Worm (Caenorhabditis elegans): ENCODE results near the gene attf-2.
A peak's percentile ranks its signal among the peaks of the same experiment; 100 is the strongest.

The attf-2 gene

ce11 chrV:7216016-7216415 lies 20.1 kb upstream of the attf-2 start:
- TF ChIP-seq him-1 (tag; optimal IDR thresholded peaks at IDR 0.05): peak; percentile 24
- no peak for TF ChIP-seq dao-5 (tag; optimal IDR thresholded peaks at IDR 0.05)
- TF ChIP-seq W03F9.2 (tag; optimal IDR thresholded peaks at IDR 0.05): no peak

- TF ChIP-seq him-1 (tag; optimal IDR thresholded peaks at IDR 0.05) (no peak), W03F9.2 (tag; optimal IDR thresholded peaks at IDR 0.05) (no peak), dao-5 (tag; optimal IDR thresholded peaks at IDR 0.05) (no peak)
These were observed 18.9 kb upstream of the attf-2 start, which contains the start of gene soap-1 for ce11 chrV:7214802-7215201. soap-1 (minus strand) TSS chrV:7214902.

- TF ChIP-seq W03F9.2 (tag; optimal IDR thresholded peaks at IDR 0.05) (no peak), him-1 (tag; optimal IDR thresholded peaks at IDR 0.05) (no peak), dao-5 (tag; optimal IDR thresholded peaks at IDR 0.05) (no peak)
These were observed 13.1 kb upstream of the attf-2 start for ce11 chrV:7209001-7209400.

ce11 chrV:7201353-7201752 lies 5.4 kb upstream of the attf-2 start:
- TF ChIP-seq dao-5 (tag; optimal IDR thresholded peaks at IDR 0.05) (no peak), him-1 (tag; optimal IDR thresholded peaks at IDR 0.05) (no peak), W03F9.2 (tag; optimal IDR thresholded peaks at IDR 0.05) (no peak)

- TF ChIP-seq W03F9.2 (tag; optimal IDR thresholded peaks at IDR 0.05) (no peak), dao-5 (tag; optimal IDR thresholded peaks at IDR 0.05) (no peak), him-1 (tag; optimal IDR thresholded peaks at IDR 0.05) (no peak)
These were observed 4.0 kb upstream of the attf-2 start, which contains the start of gene F09G2.1 for ce11 chrV:7199932-7200331. F09G2.1 (plus strand) TSS chrV:7200232.

ce11 chrV:7199077-7199476 lies 3.1 kb upstream of the attf-2 start:
- TF ChIP-seq W03F9.2 (tag; optimal IDR thresholded peaks at IDR 0.05) (no peak), dao-5 (tag; optimal IDR thresholded peaks at IDR 0.05) (no peak), him-1 (tag; optimal IDR thresholded peaks at IDR 0.05) (no peak)

- TF ChIP-seq him-1 (tag; optimal IDR thresholded peaks at IDR 0.05) (no peak), dao-5 (tag; optimal IDR thresholded peaks at IDR 0.05) (no peak), W03F9.2 (tag; optimal IDR thresholded peaks at IDR 0.05) (no peak)
These were observed 2.5 kb upstream of the attf-2 start for ce11 chrV:7198403-7198802.

- no peak for TF ChIP-seq W03F9.2 (tag; optimal IDR thresholded peaks at IDR 0.05)
- TF ChIP-seq him-1 (tag; optimal IDR thresholded peaks at IDR 0.05): no peak
- no peak for TF ChIP-seq dao-5 (tag; optimal IDR thresholded peaks at IDR 0.05)
These were observed 1.1 kb upstream of the attf-2 start for ce11 chrV:7197036-7197435.

- TF ChIP-seq W03F9.2 (tag; optimal IDR thresholded peaks at IDR 0.05): peak; percentile 93
- TF ChIP-seq him-1 (tag; optimal IDR thresholded peaks at IDR 0.05): peak; percentile 52
- TF ChIP-seq dao-5 (tag; optimal IDR thresholded peaks at IDR 0.05): no peak
These were observed 595 bp upstream of the attf-2 start, which contains the start of gene F09G2.2 for ce11 chrV:7196498-7196966. F09G2.2 (plus strand) TSS chrV:7196916.

ce11 chrV:7194818-7195217 lies 1.1 kb downstream of the attf-2 start:
- no peak for TF ChIP-seq dao-5 (tag; optimal IDR thresholded peaks at IDR 0.05)
- no peak for TF ChIP-seq him-1 (tag; optimal IDR thresholded peaks at IDR 0.05)
- TF ChIP-seq W03F9.2 (tag; optimal IDR thresholded peaks at IDR 0.05): no peak

- TF ChIP-seq W03F9.2 (tag; optimal IDR thresholded peaks at IDR 0.05) (no peak), dao-5 (tag; optimal IDR thresholded peaks at IDR 0.05) (no peak), him-1 (tag; optimal IDR thresholded peaks at IDR 0.05) (no peak)
These were observed 2.4 kb downstream of the attf-2 start, which contains the start of gene F09G2.8 for ce11 chrV:7193562-7193961. F09G2.8 (minus strand) TSS chrV:7193662.

ce11 chrV:7187295-7187694 lies 8.6 kb downstream of the attf-2 start:
- TF ChIP-seq him-1 (tag; optimal IDR thresholded peaks at IDR 0.05) (no peak), dao-5 (tag; optimal IDR thresholded peaks at IDR 0.05) (no peak), W03F9.2 (tag; optimal IDR thresholded peaks at IDR 0.05) (no peak)

ce11 chrV:7186599-7186998 lies 9.3 kb downstream of the attf-2 start:
- TF ChIP-seq W03F9.2 (tag; optimal IDR thresholded peaks at IDR 0.05): no peak
- TF ChIP-seq him-1 (tag; optimal IDR thresholded peaks at IDR 0.05): no peak
- no peak for TF ChIP-seq dao-5 (tag; optimal IDR thresholded peaks at IDR 0.05)

- TF ChIP-seq him-1 (tag; optimal IDR thresholded peaks at IDR 0.05) (no peak), dao-5 (tag; optimal IDR thresholded peaks at IDR 0.05) (no peak), W03F9.2 (tag; optimal IDR thresholded peaks at IDR 0.05) (no peak)
These were observed 11.4 kb downstream of the attf-2 start, which contains the start of gene pitr-5 for ce11 chrV:7184549-7184948. pitr-5 (plus strand) TSS chrV:7184849.

ce11 chrV:7178843-7179242 lies 17.1 kb downstream of the attf-2 start, which contains the start of gene cpsf-2:
cpsf-2 (plus strand) TSS chrV:7179172.
- TF ChIP-seq W03F9.2 (tag; optimal IDR thresholded peaks at IDR 0.05): no peak
- no peak for TF ChIP-seq him-1 (tag; optimal IDR thresholded peaks at IDR 0.05)
- TF ChIP-seq dao-5 (tag; optimal IDR thresholded peaks at IDR 0.05): no peak
